Fruit fly (Drosophila melanogaster) whole organism, embryonic: ENCODE data around the gene Osi16.

ENCODE experiments used
- CG10147 ChIP-seq: fragments of 200-800 bp; sonication (Bioruptor generic); optimal IDR thresholded peaks from 2 replicates; lab custom pipeline; 2019; ENCODE audit warnings: missing biosample characterization, mild to moderate bottlenecking, missing genetic modification characterization, moderate library complexity
- CG11695 ChIP-seq: fragments of 200-800 bp; sonication (Bioruptor generic); IDR thresholded peaks from 3 replicates; pipeline ENCODE4 v1.3.6; 2022; ENCODE audit warnings: missing biosample characterization, missing genetic modification characterization
- CG14667 ChIP-seq: fragments of 200-800 bp; sonication (Bioruptor generic); IDR thresholded peaks from 2 replicates; pipeline ENCODE4 v1.3.6; 2022; ENCODE audit warnings: missing biosample characterization, missing genetic modification characterization
- CG14710 ChIP-seq: fragments of 200-800 bp; sonication (Bioruptor generic); optimal IDR thresholded peaks from 3 replicates; lab custom pipeline; 2019; ENCODE audit warnings: missing biosample characterization, mild to moderate bottlenecking, missing genetic modification characterization, moderate library complexity
- CG15479 ChIP-seq: fragments of 200-800 bp; sonication (Bioruptor generic); optimal IDR thresholded peaks from 3 replicates; lab custom pipeline; 2019; ENCODE audit warnings: missing biosample characterization, mild to moderate bottlenecking, missing genetic modification characterization, moderate library complexity
- CG17186 ChIP-seq: fragments of 200-800 bp; sonication (Bioruptor generic); optimal IDR thresholded peaks from 3 replicates; lab custom pipeline; 2017; ENCODE audit warnings: missing biosample characterization, missing genetic modification reagents, missing genetic modification characterization
- CG1792 ChIP-seq: fragments of 200-800 bp; sonication (Bioruptor generic); optimal IDR thresholded peaks from 2 replicates; lab custom pipeline; 2016; ENCODE audit warnings: missing biosample characterization, missing genetic modification characterization
- CG30431 ChIP-seq: fragments of 200-800 bp; sonication (Bioruptor generic); optimal IDR thresholded peaks from 2 replicates; lab custom pipeline; 2017; ENCODE audit warnings: missing biosample characterization, missing genetic modification characterization
- CG4617 ChIP-seq: fragments of 200-800 bp; sonication (Bioruptor generic); optimal IDR thresholded peaks from 3 replicates; lab custom pipeline; 2016; ENCODE audit warnings: missing biosample characterization, missing genetic modification characterization, borderline replicate concordance
- CG4854 ChIP-seq: fragments of 200-800 bp; sonication (Bioruptor generic); optimal IDR thresholded peaks from 2 replicates; lab custom pipeline; 2016; ENCODE audit warnings: missing biosample characterization, missing genetic modification characterization, inconsistent platforms
- CG5180 ChIP-seq: fragments of 200-800 bp; sonication (Bioruptor generic); optimal IDR thresholded peaks from 3 replicates; lab custom pipeline; 2017; ENCODE audit warnings: missing biosample characterization, missing genetic modification characterization, mild to moderate bottlenecking, moderate library complexity, missing genetic modification reagents
- CG5245 ChIP-seq: fragments of 200-800 bp; sonication (Bioruptor generic); optimal IDR thresholded peaks from 3 replicates; lab custom pipeline; 2016; ENCODE audit warnings: missing biosample characterization, missing genetic modification characterization
- CG7987 ChIP-seq: fragments of 200-800 bp; sonication (Bioruptor generic); optimal IDR thresholded peaks from 2 replicates; lab custom pipeline; 2018; ENCODE audit warnings: missing biosample characterization, mild to moderate bottlenecking, missing genetic modification characterization, moderate library complexity
- CG8388 ChIP-seq: fragments of 200-800 bp; sonication (Bioruptor generic); optimal IDR thresholded peaks from 2 replicates; lab custom pipeline; 2019; ENCODE audit warnings: missing biosample characterization, mild to moderate bottlenecking, missing genetic modification characterization, moderate library complexity
- CG8924 ChIP-seq: fragments of 200-800 bp; optimal IDR thresholded peaks from 3 replicates; lab custom pipeline; 2019; ENCODE audit warnings: missing biosample characterization, mild to moderate bottlenecking, missing genetic modification characterization, moderate library complexity
- CG9215 ChIP-seq: fragments of 200-800 bp; sonication (Bioruptor generic); IDR thresholded peaks from 2 replicates; pipeline ENCODE4 v1.3.6; 2022; ENCODE audit warnings: missing biosample characterization, missing genetic modification characterization
- Dll ChIP-seq: fragments of 200-800 bp; sonication (Bioruptor generic); IDR thresholded peaks from 4 replicates; pipeline ENCODE4 v1.3.6; 2022; ENCODE audit warnings: missing biosample characterization, missing genetic modification characterization; ENCODE audit not compliant: partially characterized antibody
- Doc2 ChIP-seq: fragments of 200-800 bp; sonication (Bioruptor generic); IDR thresholded peaks from 2 replicates; pipeline ENCODE4 v1.3.6; 2022; ENCODE audit warnings: missing biosample characterization, missing genetic modification characterization
- Drgx ChIP-seq: fragments of 200-800 bp; sonication (Bioruptor generic); IDR thresholded peaks from 2 replicates; pipeline ENCODE4 v1.3.6; 2022; ENCODE audit warnings: missing biosample characterization, missing genetic modification characterization
- H15 ChIP-seq: fragments of 200-800 bp; sonication (Bioruptor generic); IDR thresholded peaks from 3 replicates; pipeline ENCODE4 v1.3.6; 2022; ENCODE audit warnings: missing biosample characterization, missing genetic modification characterization
- HLHmδ ChIP-seq: fragments of 200-800 bp; sonication (Bioruptor generic); optimal IDR thresholded peaks from 2 replicates; lab custom pipeline; 2018; ENCODE audit warnings: missing biosample characterization, mild to moderate bottlenecking, missing genetic modification characterization, moderate library complexity
- HmgD ChIP-seq: fragments of 200-800 bp; sonication (Bioruptor generic); optimal IDR thresholded peaks from 3 replicates; lab custom pipeline; 2016; ENCODE audit warnings: missing biosample characterization, missing genetic modification characterization
- Hr39 ChIP-seq: fragments of >200 bp; optimal IDR thresholded peaks from 2 replicates; lab custom pipeline; 2017
- Lpt ChIP-seq: fragments of >200 bp; optimal IDR thresholded peaks from 2 replicates; lab custom pipeline; 2018; ENCODE audit warnings: missing biosample characterization, missing genetic modification characterization
- Meics ChIP-seq: fragments of 200-800 bp; sonication (Bioruptor generic); optimal IDR thresholded peaks from 2 replicates; lab custom pipeline; 2017; ENCODE audit warnings: missing biosample characterization, mild to moderate bottlenecking, missing genetic modification characterization
- Neu2 ChIP-seq: fragments of 200-800 bp; sonication (Bioruptor generic); optimal IDR thresholded peaks from 3 replicates; lab custom pipeline; 2016; ENCODE audit warnings: missing biosample characterization, missing genetic modification characterization, borderline replicate concordance
- Pdp1 ChIP-seq, 2 experiments: fragments of 200-800 bp; sonication (Bioruptor generic); optimal IDR thresholded peaks; 3 replicates each; lab custom pipeline; 2016; ENCODE audit warnings: missing biosample characterization in 2 of 2, missing genetic modification characterization in 2 of 2, mild to moderate bottlenecking in 1 of 2, moderate library complexity in 1 of 2
- Ptx1 ChIP-seq: fragments of 200-800 bp; sonication (Bioruptor generic); IDR thresholded peaks from 2 replicates; pipeline ENCODE4 v1.3.6; 2022; ENCODE audit warnings: missing biosample characterization, missing genetic modification characterization
- Tbp ChIP-seq: fragments of >200 bp; optimal IDR thresholded peaks from 2 replicates; lab custom pipeline; 2018; ENCODE audit warnings: missing biosample characterization, missing genetic modification characterization
- aop ChIP-seq: fragments of 200-800 bp; sonication (Bioruptor generic); IDR thresholded peaks from 2 replicates; pipeline ENCODE4 v1.3.6; 2022; ENCODE audit warnings: missing biosample characterization, missing genetic modification characterization
- ase ChIP-seq: fragments of 200-800 bp; sonication (Bioruptor generic); IDR thresholded peaks from 3 replicates; pipeline ENCODE4 v1.3.6; 2022; ENCODE audit warnings: missing biosample characterization, missing genetic modification characterization
- az2 ChIP-seq: fragments of 200-800 bp; sonication (Bioruptor generic); optimal IDR thresholded peaks from 3 replicates; lab custom pipeline; 2016; ENCODE audit warnings: missing biosample characterization, missing genetic modification characterization
- ci ChIP-seq: fragments of 200-800 bp; sonication (Bioruptor generic); IDR thresholded peaks from 3 replicates; pipeline ENCODE4 v1.3.6; 2022; ENCODE audit warnings: missing biosample characterization, missing genetic modification characterization
- crc ChIP-seq: fragments of 200-800 bp; sonication (Bioruptor generic); optimal IDR thresholded peaks from 2 replicates; lab custom pipeline; 2016; ENCODE audit warnings: missing biosample characterization, missing genetic modification characterization
- esg ChIP-seq: fragments of 200-800 bp; sonication (Bioruptor generic); conservative IDR thresholded peaks from 2 replicates; pipeline ENCODE4 v1.3.6; 2022; ENCODE audit warnings: missing biosample characterization, missing genetic modification characterization
- exex ChIP-seq: fragments of 200-800 bp; sonication (Bioruptor generic); optimal IDR thresholded peaks from 4 replicates; lab custom pipeline; 2018; ENCODE audit warnings: missing biosample characterization, mild to moderate bottlenecking, missing genetic modification characterization, moderate library complexity
- fd102C ChIP-seq: fragments of 200-800 bp; sonication (Bioruptor generic); optimal IDR thresholded peaks from 2 replicates; lab custom pipeline; 2018; ENCODE audit warnings: missing biosample characterization, mild to moderate bottlenecking, missing genetic modification characterization, moderate library complexity
- fru ChIP-seq: fragments of >200 bp; optimal IDR thresholded peaks from 2 replicates; lab custom pipeline; 2017
- ftz-f1 ChIP-seq: fragments of 200-800 bp; sonication (Bioruptor generic); optimal IDR thresholded peaks from 2 replicates; lab custom pipeline; 2016; ENCODE audit warnings: missing biosample characterization, missing genetic modification characterization
- gfzf ChIP-seq: fragments of 200-800 bp; sonication (Bioruptor generic); optimal IDR thresholded peaks from 2 replicates; lab custom pipeline; 2016; ENCODE audit warnings: missing biosample characterization, mild to moderate bottlenecking, missing genetic modification characterization, moderate library complexity
- hb ChIP-seq: fragments of 200-800 bp; sonication (Bioruptor generic); IDR thresholded peaks from 3 replicates; pipeline ENCODE4 v1.3.6; 2022; ENCODE audit warnings: missing biosample characterization, missing genetic modification characterization; ENCODE audit not compliant: partially characterized antibody
- insv ChIP-seq, 2 experiments: fragments of 200-800 bp; sonication (Bioruptor generic); optimal IDR thresholded peaks; 3 replicates each; lab custom pipeline; 2016 to 2018; ENCODE audit warnings: missing biosample characterization in 2 of 2, missing genetic modification characterization in 2 of 2
- jumu ChIP-seq: fragments of 200-800 bp; sonication (Bioruptor generic); optimal IDR thresholded peaks from 3 replicates; lab custom pipeline; 2016; ENCODE audit warnings: missing biosample characterization, missing genetic modification characterization
- ken ChIP-seq: fragments of 200-800 bp; sonication (Bioruptor generic); IDR thresholded peaks from 3 replicates; pipeline ENCODE4 v1.3.6; 2022; ENCODE audit warnings: missing biosample characterization, missing genetic modification characterization
- lbe ChIP-seq: fragments of 200-800 bp; sonication (Bioruptor generic); optimal IDR thresholded peaks from 2 replicates; lab custom pipeline; 2016; ENCODE audit warnings: missing biosample characterization, mild to moderate bottlenecking, missing genetic modification characterization
- mld ChIP-seq: fragments of 200-800 bp; sonication (Bioruptor generic); IDR thresholded peaks from 3 replicates; pipeline ENCODE4 v1.3.6; 2022; ENCODE audit warnings: missing biosample characterization, missing genetic modification characterization; ENCODE audit not compliant: partially characterized antibody
- pnt ChIP-seq: fragments of 200-800 bp; sonication (Bioruptor generic); optimal IDR thresholded peaks from 3 replicates; lab custom pipeline; 2016; ENCODE audit warnings: missing biosample characterization, missing genetic modification characterization
- sd ChIP-seq: fragments of 200-800 bp; sonication (Bioruptor generic); optimal IDR thresholded peaks from 3 replicates; lab custom pipeline; 2018; ENCODE audit warnings: missing biosample characterization, mild to moderate bottlenecking, missing genetic modification characterization, moderate library complexity
- tap ChIP-seq: fragments of 200-800 bp; optimal IDR thresholded peaks from 3 replicates; lab custom pipeline; 2019; ENCODE audit warnings: missing biosample characterization, mild to moderate bottlenecking, missing genetic modification characterization, moderate library complexity
- unc-4 ChIP-seq: fragments of 200-800 bp; sonication (Bioruptor generic); IDR thresholded peaks from 2 replicates; pipeline ENCODE4 v1.3.6; 2022; ENCODE audit warnings: missing biosample characterization, missing genetic modification characterization; ENCODE audit not compliant: partially characterized antibody

Osi16 gene

dm6 chr3R:6352893-6353623 lies 48.0 kb downstream of the Osi16 start (continued):
- TF ChIP-seq exex, result no peak
- peak; percentile 4 for TF ChIP-seq jumu (GFP tag; lab: Kevin White, UChicago)
- no peak for TF ChIP-seq CG1792
- TF ChIP-seq HLHmδ, result no peak
- no peak for TF ChIP-seq crc (GFP tag; lab: Kevin White, UChicago)
- no peak for TF ChIP-seq sd (tag; lab: Kevin White, UChicago)
- peak; percentile 5 for TF ChIP-seq CG10147 (GFP tag; lab: Kevin White, UChicago)
- no peak for TF ChIP-seq Lpt (GFP tag; lab: Kevin White, UChicago)
- TF ChIP-seq tap, result no peak
- TF ChIP-seq CG11695 (GFP tag; lab: Robert Waterston, UW), result 0 out of 3 replicates have a peak, but pooled peaks have one; percentile 19
- no peak for TF ChIP-seq ken (GFP tag; lab: Robert Waterston, UW)
- TF ChIP-seq Tbp, result no peak
- no peak for TF ChIP-seq lbe (GFP tag; lab: Kevin White, UChicago)
- peak; percentile 25 for TF ChIP-seq az2
- no peak for TF ChIP-seq insv (GFP tag; optimal IDR thresholded peaks at IDR 0.05; lab: Kevin White, UChicago)
- no peak for TF ChIP-seq Drgx (GFP tag; lab: Robert Waterston, UW)
- TF ChIP-seq Meics (GFP tag; lab: Kevin White, UChicago), result peak; percentile 32
- no peak for TF ChIP-seq CG15479 (GFP tag; lab: Kevin White, UChicago)
- TF ChIP-seq ftz-f1 (GFP tag; lab: Kevin White, UChicago), result no peak
- no peak for TF ChIP-seq Neu2 (GFP tag; lab: Kevin White, UChicago)
- no peak for TF ChIP-seq fru (lab: Kevin White, UChicago)
- TF ChIP-seq unc-4 (GFP tag; lab: Robert Waterston, UW), result no peak
- no peak for TF ChIP-seq HmgD (GFP tag; lab: Kevin White, UChicago)
- no peak for TF ChIP-seq gfzf (GFP tag; lab: Kevin White, UChicago)
- no peak for TF ChIP-seq CG5245 (GFP tag; lab: Kevin White, UChicago)
- no peak for TF ChIP-seq Dll (GFP tag; lab: Robert Waterston, UW)
- TF ChIP-seq CG8388 (GFP tag; lab: Kevin White, UChicago), result peak; percentile 5
- no peak for TF ChIP-seq CG9215 (GFP tag; lab: Robert Waterston, UW)
- no peak for TF ChIP-seq esg (GFP tag; lab: Robert Waterston, UW)
- TF ChIP-seq ci (GFP tag; lab: Robert Waterston, UW), result peak; percentile 40; the same call in 2 of the 3 replicates
- TF ChIP-seq pnt, result no peak
- no peak for TF ChIP-seq CG14667 (GFP tag; lab: Robert Waterston, UW)
- TF ChIP-seq CG8924 (tag; lab: Kevin White, UChicago), result peak; percentile 30
- TF ChIP-seq Doc2 (GFP tag; lab: Robert Waterston, UW), result no peak
- TF ChIP-seq CG5180 (GFP tag; lab: Kevin White, UChicago), result no peak
- no peak for TF ChIP-seq CG4854 (GFP tag; lab: Kevin White, UChicago)
- TF ChIP-seq H15 (GFP tag; lab: Robert Waterston, UW), result no peak
- no peak for TF ChIP-seq Hr39 (lab: Kevin White, UChicago)
- TF ChIP-seq mld, result no peak
- TF ChIP-seq CG14710 (tag; lab: Kevin White, UChicago), result peak; percentile 17
- TF ChIP-seq CG30431 (GFP tag; lab: Kevin White, UChicago), result no peak
- no peak for TF ChIP-seq hb (GFP tag; lab: Robert Waterston, UW)
- TF ChIP-seq aop (GFP tag; lab: Robert Waterston, UW), result no peak
- TF ChIP-seq CG4617, result no peak
- TF ChIP-seq Ptx1, result 0 out of 2 replicates have a peak, but pooled peaks have one; percentile 12
- TF ChIP-seq CG7987 (GFP tag; lab: Kevin White, UChicago), result no peak
- TF ChIP-seq ase (GFP tag; lab: Robert Waterston, UW), result no peak
- no peak for TF ChIP-seq Pdp1 (GFP tag; optimal IDR thresholded peaks at IDR 0.05; lab: Kevin White, UChicago)
- TF ChIP-seq CG17186 (GFP tag; lab: Kevin White, UChicago), result no peak
- TF ChIP-seq fd102C, result no peak
